Fruit fly (Drosophila melanogaster) whole organism, prepupa: ENCODE data around the gene APC7.
A peak's percentile ranks its signal among the peaks of the same experiment; 100 is the strongest.

Experiments used
- Blimp-1 ChIP-seq: fragments of 200-800 bp; sonication (Bioruptor generic); optimal IDR thresholded peaks from 3 replicates; lab custom pipeline; 2017; ENCODE audit warnings: missing biosample characterization, missing genetic modification characterization, mild to moderate bottlenecking, moderate library complexity, missing genetic modification reagents
- CG34406 ChIP-seq: fragments of 200-800 bp; sonication (Bioruptor generic); optimal IDR thresholded peaks from 3 replicates; lab custom pipeline; 2016; ENCODE audit warnings: missing biosample characterization, missing genetic modification characterization
- Sox15 ChIP-seq: fragments of 200-800 bp; sonication (Bioruptor generic); optimal IDR thresholded peaks from 3 replicates; lab custom pipeline; 2016; ENCODE audit warnings: missing biosample characterization, missing genetic modification characterization
- acj6 ChIP-seq: fragments of 200-800 bp; sonication (Bioruptor generic); optimal IDR thresholded peaks from 3 replicates; lab custom pipeline; 2016; ENCODE audit warnings: missing biosample characterization, missing genetic modification characterization
- esn ChIP-seq: fragments of 200-800 bp; sonication (Bioruptor generic); optimal IDR thresholded peaks from 2 replicates; lab custom pipeline; 2016; ENCODE audit warnings: missing biosample characterization, mild to moderate bottlenecking, missing genetic modification characterization, moderate library complexity
- fd59A ChIP-seq: fragments of 200-800 bp; sonication (Bioruptor generic); optimal IDR thresholded peaks from 2 replicates; lab custom pipeline; 2017; ENCODE audit warnings: missing biosample characterization, mild to moderate bottlenecking, missing genetic modification characterization, missing genetic modification reagents
- pdm3 ChIP-seq: fragments of 200-800 bp; sonication (Bioruptor generic); optimal IDR thresholded peaks from 3 replicates; lab custom pipeline; 2016; ENCODE audit warnings: missing biosample characterization, missing genetic modification characterization

DNA sequence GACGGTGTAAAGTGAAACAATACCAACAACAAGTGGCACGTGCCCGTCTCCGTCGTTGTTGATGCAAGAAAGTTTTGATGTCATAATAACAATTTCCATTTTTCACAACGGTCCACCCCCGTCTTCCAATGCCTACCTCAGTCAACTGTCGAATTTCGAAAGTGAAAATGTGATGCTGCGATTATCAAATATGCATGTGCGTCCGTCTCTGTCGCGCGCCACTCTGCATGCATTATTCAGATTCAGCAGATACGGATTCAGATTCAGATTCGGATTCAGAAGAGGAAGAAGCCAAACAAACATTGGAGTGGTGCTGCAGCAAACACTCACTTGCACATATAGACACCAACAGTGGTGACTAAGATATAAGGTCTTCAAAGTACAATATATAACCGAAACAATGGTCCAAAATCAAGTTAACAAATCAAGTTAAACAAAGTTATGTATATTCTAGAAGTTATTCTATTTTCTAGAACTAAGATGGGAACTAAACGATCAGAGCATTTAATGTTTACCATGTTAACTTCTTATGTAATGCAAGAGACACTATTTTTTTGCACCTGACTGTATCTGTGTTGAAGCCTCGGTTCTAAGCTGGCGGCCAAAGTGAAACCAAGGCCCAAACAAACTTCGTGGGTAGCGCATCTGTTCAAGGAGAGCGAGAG is 45.8 kb downstream of the APC7 start:
- peak; percentile 8 for TF ChIP-seq fd59A
- peak; percentile 11 for TF ChIP-seq Blimp-1 (GFP tag; lab: Kevin White, UChicago)
- peak; percentile 60 for TF ChIP-seq pdm3 (GFP tag; lab: Kevin White, UChicago)
- TF ChIP-seq CG34406 = peak; percentile 37
- TF ChIP-seq acj6 (GFP tag; lab: Kevin White, UChicago) = peak; percentile 31
- no peak for TF ChIP-seq Sox15 (GFP tag; lab: Kevin White, UChicago)
- TF ChIP-seq esn (GFP tag; lab: Kevin White, UChicago) = peak; percentile 66
